Worm (Caenorhabditis elegans): Measurements from ENCODE around the gene R05G6.1.
A peak's percentile ranks its signal among the peaks of the same experiment; 100 is the strongest.

R05G6.1 gene

ce11 chrIV:7507841-7508509, 24.5 kb upstream of the R05G6.1 start, which contains the start of the genes vdac-1 and R05G6.5 (continued):
- TF ChIP-seq attf-3 (GFP tag; conservative IDR thresholded peaks at IDR 0.05) (peak; percentile 67), athp-1 (tag; optimal IDR thresholded peaks at IDR 0.05) (peak; percentile 38), ets-4 (GFP tag; optimal IDR thresholded peaks at IDR 0.05) (peak; percentile 48), lin-35 (GFP tag; optimal IDR thresholded peaks at IDR 0.05) (peak in 1 of 3 experiments; percentile 73), nhr-27 (tag; optimal IDR thresholded peaks at IDR 0.05) (no peak), lin-54 (GFP tag; optimal IDR thresholded peaks at IDR 0.05) (peak; percentile 81), F10E7.11 (tag; optimal IDR thresholded peaks at IDR 0.05) (no peak), egl-44 (GFP tag; IDR thresholded peaks at IDR 0.05) (no peak), sptf-2 (GFP tag; optimal IDR thresholded peaks at IDR 0.05) (no peak), nhr-80 (tag; optimal IDR thresholded peaks at IDR 0.05) (peak; percentile 97), D2030.7 (GFP tag; IDR thresholded peaks at IDR 0.05) (no peak), F23B12.7 (tag; optimal IDR thresholded peaks at IDR 0.05; ENCODE audit: insufficient read depth) (peak; percentile 25), dpff-1 (tag; optimal IDR thresholded peaks at IDR 0.05) (no peak), hmg-1.2 (GFP tag; IDR thresholded peaks at IDR 0.05) (peak; percentile 92), madf-3 (GFP tag; IDR thresholded peaks at IDR 0.05) (peak; percentile 97), B0336.3 (GFP tag; IDR thresholded peaks at IDR 0.05) (peak; percentile 75), ztf-18 (tag; optimal IDR thresholded peaks at IDR 0.05) (peak; percentile 42), let-607 (tag; optimal IDR thresholded peaks at IDR 0.05) (peak; percentile 75 to 78), chd-7 (tag; optimal IDR thresholded peaks at IDR 0.05) (peak; percentile 42), bed-2 (GFP tag; IDR thresholded peaks at IDR 0.05) (no peak), ekl-4 (GFP tag; IDR thresholded peaks at IDR 0.05) (peak; percentile 87), K11D2.4 (GFP tag; IDR thresholded peaks at IDR 0.05) (peak; percentile 54; the same call in 1 of the 2 replicates), rcor-1 (GFP tag; IDR thresholded peaks at IDR 0.05) (peak; percentile 39; the same call in 1 of the 2 replicates), ztf-26 (tag; optimal IDR thresholded peaks at IDR 0.05) (peak; percentile 21), ceh-100 (GFP tag; IDR thresholded peaks at IDR 0.05) (0 out of 2 replicates have a peak, but pooled peaks have one; percentile 40), dox-1 (GFP tag; IDR thresholded peaks at IDR 0.05) (peak; percentile 73), pbrm-1 (GFP tag; IDR thresholded peaks at IDR 0.05) (0 out of 2 replicates have a peak, but pooled peaks have one; percentile 55), ceh-40 (GFP tag; IDR thresholded peaks at IDR 0.05) (no peak), pha-4 (tag; optimal IDR thresholded peaks at IDR 0.05) (no peak), mcd-1 (GFP tag; IDR thresholded peaks at IDR 0.05) (peak; percentile 75)

- TF ChIP-seq lsl-1 (GFP tag; optimal IDR thresholded peaks at IDR 0.05) (peak; percentile 79), pbrm-1 (GFP tag; IDR thresholded peaks at IDR 0.05) (no peak), efl-1 (GFP tag; optimal IDR thresholded peaks at IDR 0.05) (peak; percentile 51), F33H1.4 (GFP tag; IDR thresholded peaks at IDR 0.05) (peak; percentile 80), Y79H2A.3 (GFP tag; conservative IDR thresholded peaks at IDR 0.05) (no peak), him-1 (tag; optimal IDR thresholded peaks at IDR 0.05) (peak; percentile 16), dpl-1 (GFP tag; optimal IDR thresholded peaks at IDR 0.05) (peak; percentile 40), lin-54 (GFP tag; optimal IDR thresholded peaks at IDR 0.05) (peak; percentile 53), xnd-1 (tag; optimal IDR thresholded peaks at IDR 0.05) (peak; percentile 6), ekl-4 (GFP tag; IDR thresholded peaks at IDR 0.05) (no peak), unc-62 (GFP tag; optimal IDR thresholded peaks at IDR 0.05) (no peak), attf-3 (GFP tag; conservative IDR thresholded peaks at IDR 0.05) (peak; percentile 35; the same call in 1 of the 2 replicates), madf-6 (GFP tag; IDR thresholded peaks at IDR 0.05) (peak; percentile 54; the same call in 1 of the 2 replicates)
Measured at ce11 chrIV:7508850-7509249, 23.6 kb upstream of the R05G6.1 start.
